Fruit fly (Drosophila melanogaster) whole organism, prepupa: ENCODE results near the gene DCTN6-p27.
A peak's percentile ranks its signal among the peaks of the same experiment; 100 is the strongest.

ENCODE experiments used
- CG10631 ChIP-seq: fragments of 200-800 bp; sonication (Bioruptor generic); optimal IDR thresholded peaks from 2 replicates; lab custom pipeline; 2016; ENCODE audit warnings: missing biosample characterization, missing genetic modification characterization
- CG10669 ChIP-seq: fragments of 200-800 bp; sonication (Bioruptor generic); optimal IDR thresholded peaks from 3 replicates; lab custom pipeline; 2018; ENCODE audit warnings: missing biosample characterization, mild to moderate bottlenecking, missing genetic modification characterization, moderate library complexity
- CG11294 ChIP-seq: fragments of 200-800 bp; sonication (Bioruptor generic); IDR thresholded peaks from 2 replicates; pipeline ENCODE4 v1.3.6; 2022; ENCODE audit warnings: missing biosample characterization, missing genetic modification characterization
- CG11762 ChIP-seq: fragments of 200-800 bp; sonication (Bioruptor generic); optimal IDR thresholded peaks from 3 replicates; lab custom pipeline; 2016; ENCODE audit warnings: missing biosample characterization, missing genetic modification characterization; ENCODE audit not compliant: insufficient read depth
- CG11902 ChIP-seq: fragments of 200-800 bp; sonication (Bioruptor generic); optimal IDR thresholded peaks from 3 replicates; lab custom pipeline; 2016; ENCODE audit warnings: missing biosample characterization, missing genetic modification characterization
- CG1621 ChIP-seq: fragments of 200-800 bp; sonication (Bioruptor generic); optimal IDR thresholded peaks from 3 replicates; lab custom pipeline; 2018; ENCODE audit warnings: missing biosample characterization, mild to moderate bottlenecking, missing genetic modification characterization
- CG16779 ChIP-seq: fragments of 200-800 bp; sonication (Bioruptor generic); optimal IDR thresholded peaks from 3 replicates; lab custom pipeline; 2017; ENCODE audit warnings: missing biosample characterization, mild to moderate bottlenecking, missing genetic modification characterization
- CG3032 ChIP-seq: fragments of 200-800 bp; optimal IDR thresholded peaks from 2 replicates; lab custom pipeline; 2019; ENCODE audit warnings: missing biosample characterization, mild to moderate bottlenecking, missing genetic modification characterization, moderate library complexity
- CG32006 ChIP-seq: fragments of 200-800 bp; sonication (Bioruptor generic); optimal IDR thresholded peaks from 3 replicates; lab custom pipeline; 2017; ENCODE audit warnings: missing biosample characterization, mild to moderate bottlenecking, missing genetic modification characterization
- CG34406 ChIP-seq: fragments of 200-800 bp; sonication (Bioruptor generic); optimal IDR thresholded peaks from 3 replicates; lab custom pipeline; 2016; ENCODE audit warnings: missing biosample characterization, missing genetic modification characterization
- CG3919 ChIP-seq: fragments of 200-800 bp; sonication (Bioruptor generic); optimal IDR thresholded peaks from 3 replicates; lab custom pipeline; 2016; ENCODE audit warnings: missing biosample characterization, missing genetic modification characterization
- CG4318 ChIP-seq: fragments of 200-800 bp; sonication (Bioruptor generic); optimal IDR thresholded peaks from 3 replicates; lab custom pipeline; 2017; ENCODE audit warnings: missing biosample characterization, mild to moderate bottlenecking, missing genetic modification characterization
- CG6163 ChIP-seq: fragments of 200-800 bp; sonication (Bioruptor generic); IDR thresholded peaks from 3 replicates; pipeline ENCODE4 v1.3.6; 2022; ENCODE audit warnings: missing biosample characterization, missing genetic modification characterization
- CG6276 ChIP-seq: fragments of 200-800 bp; sonication (Bioruptor generic); optimal IDR thresholded peaks from 2 replicates; lab custom pipeline; 2017; ENCODE audit warnings: missing biosample characterization, mild to moderate bottlenecking, missing genetic modification characterization
- CG6792 ChIP-seq: fragments of 200-800 bp; sonication (Bioruptor generic); optimal IDR thresholded peaks from 3 replicates; lab custom pipeline; 2016; ENCODE audit warnings: missing biosample characterization, missing genetic modification characterization
- CG6854 ChIP-seq: fragments of 200-800 bp; sonication (Bioruptor generic); optimal IDR thresholded peaks from 2 replicates; lab custom pipeline; 2017; ENCODE audit warnings: missing biosample characterization, mild to moderate bottlenecking, missing genetic modification characterization
- CG7368 ChIP-seq: fragments of 200-800 bp; sonication (Bioruptor generic); optimal IDR thresholded peaks from 3 replicates; lab custom pipeline; 2016; ENCODE audit warnings: missing biosample characterization, missing genetic modification characterization
- CG8119 ChIP-seq: fragments of 200-800 bp; sonication (Bioruptor generic); IDR thresholded peaks from 3 replicates; pipeline ENCODE4 v1.3.6; 2022; ENCODE audit warnings: missing biosample characterization, missing genetic modification characterization
- CG8319 ChIP-seq: fragments of 200-800 bp; sonication (Bioruptor generic); optimal IDR thresholded peaks from 3 replicates; lab custom pipeline; 2016; ENCODE audit warnings: missing biosample characterization, missing genetic modification characterization
- CG8632 ChIP-seq: fragments of 200-800 bp; sonication (Bioruptor generic); optimal IDR thresholded peaks from 3 replicates; lab custom pipeline; 2016; ENCODE audit warnings: missing biosample characterization, missing genetic modification characterization
- CG9139 ChIP-seq: fragments of 200-800 bp; sonication (Bioruptor generic); optimal IDR thresholded peaks from 3 replicates; lab custom pipeline; 2017; ENCODE audit warnings: missing biosample characterization, mild to moderate bottlenecking, missing genetic modification characterization
- Eip75B ChIP-seq: fragments of 200-800 bp; sonication (Bioruptor generic); optimal IDR thresholded peaks from 3 replicates; lab custom pipeline; 2016; ENCODE audit warnings: missing biosample characterization, missing genetic modification characterization
- Eip78C ChIP-seq: fragments of 200-800 bp; sonication (Bioruptor generic); peaks from one replicate; lab custom pipeline; 2016; ENCODE audit warnings: missing biosample characterization, missing genetic modification characterization
- Eip93F ChIP-seq: fragments of 200-800 bp; sonication (Bioruptor generic); optimal IDR thresholded peaks from 2 replicates; lab custom pipeline; 2016; ENCODE audit warnings: missing biosample characterization, mild to moderate bottlenecking, missing genetic modification characterization
- Ets21C ChIP-seq: fragments of 200-800 bp; sonication (Bioruptor generic); optimal IDR thresholded peaks from 3 replicates; lab custom pipeline; 2016; ENCODE audit warnings: missing biosample characterization, missing genetic modification characterization
- Ets96B ChIP-seq: fragments of 200-800 bp; optimal IDR thresholded peaks from 2 replicates; lab custom pipeline; 2019; ENCODE audit warnings: missing biosample characterization, mild to moderate bottlenecking, missing genetic modification characterization, moderate library complexity
- Gug ChIP-seq: fragments of 200-800 bp; sonication (Bioruptor generic); IDR thresholded peaks from 2 replicates; pipeline ENCODE4 v1.3.6; 2022; ENCODE audit warnings: missing biosample characterization, missing genetic modification characterization
- Hr38 ChIP-seq: sonication (Bioruptor generic); optimal IDR thresholded peaks from 2 replicates; lab custom pipeline; 2016; ENCODE audit warnings: missing biosample characterization, missing genetic modification characterization
- Hr39 ChIP-seq: fragments of 200-800 bp; sonication (Bioruptor generic); optimal IDR thresholded peaks from 2 replicates; lab custom pipeline; 2016; ENCODE audit warnings: missing biosample characterization, missing genetic modification characterization
- Hr4 ChIP-seq: fragments of 200-800 bp; sonication (Bioruptor generic); optimal IDR thresholded peaks from 3 replicates; lab custom pipeline; 2016; ENCODE audit warnings: missing biosample characterization, missing genetic modification characterization
- Lpt ChIP-seq: fragments of 200-800 bp; sonication (Bioruptor generic); optimal IDR thresholded peaks from 3 replicates; lab custom pipeline; 2016; ENCODE audit warnings: missing biosample characterization, missing genetic modification characterization
- Met ChIP-seq: fragments of 200-800 bp; sonication (Bioruptor generic); optimal IDR thresholded peaks from 3 replicates; lab custom pipeline; 2016; ENCODE audit warnings: missing biosample characterization, missing genetic modification characterization
- OdsH ChIP-seq: fragments of 200-800 bp; sonication (Bioruptor generic); optimal IDR thresholded peaks from 3 replicates; lab custom pipeline; 2016; ENCODE audit warnings: missing biosample characterization, missing genetic modification characterization
- Smox ChIP-seq: fragments of 200-800 bp; sonication (Bioruptor generic); optimal IDR thresholded peaks from 3 replicates; lab custom pipeline; 2016; ENCODE audit warnings: missing biosample characterization, missing genetic modification characterization
- Sox102F ChIP-seq: fragments of 200-800 bp; sonication (Bioruptor generic); optimal IDR thresholded peaks from 2 replicates; lab custom pipeline; 2016; ENCODE audit warnings: missing biosample characterization, mild to moderate bottlenecking, missing genetic modification characterization
- Sox14 ChIP-seq: fragments of 200-800 bp; sonication (Bioruptor generic); optimal IDR thresholded peaks from 3 replicates; lab custom pipeline; 2016; ENCODE audit warnings: missing biosample characterization, missing genetic modification characterization
- acj6 ChIP-seq: fragments of 200-800 bp; sonication (Bioruptor generic); optimal IDR thresholded peaks from 3 replicates; lab custom pipeline; 2016; ENCODE audit warnings: missing biosample characterization, missing genetic modification characterization
- cyc ChIP-seq: fragments of 200-800 bp; sonication (Bioruptor generic); optimal IDR thresholded peaks from 3 replicates; lab custom pipeline; 2016; ENCODE audit warnings: missing biosample characterization, missing genetic modification characterization
- dac ChIP-seq: fragments of 200-800 bp; sonication (Bioruptor generic); optimal IDR thresholded peaks from 2 replicates; lab custom pipeline; 2017; ENCODE audit warnings: missing biosample characterization, mild to moderate bottlenecking, missing genetic modification characterization
- dsx ChIP-seq: fragments of 200-800 bp; optimal IDR thresholded peaks from 3 replicates; lab custom pipeline; 2019; ENCODE audit warnings: missing biosample characterization, mild to moderate bottlenecking, missing genetic modification characterization, moderate library complexity; ENCODE audit not compliant: poor library complexity, severe bottlenecking
- eg ChIP-seq: fragments of 200-800 bp; sonication (Bioruptor generic); IDR thresholded peaks from 3 replicates; pipeline ENCODE4 v1.3.6; 2022; ENCODE audit warnings: missing biosample characterization, missing genetic modification characterization
- esn ChIP-seq: fragments of 200-800 bp; sonication (Bioruptor generic); optimal IDR thresholded peaks from 2 replicates; lab custom pipeline; 2016; ENCODE audit warnings: missing biosample characterization, mild to moderate bottlenecking, missing genetic modification characterization, moderate library complexity
- fd59A ChIP-seq: fragments of 200-800 bp; sonication (Bioruptor generic); optimal IDR thresholded peaks from 2 replicates; lab custom pipeline; 2017; ENCODE audit warnings: missing biosample characterization, mild to moderate bottlenecking, missing genetic modification characterization, missing genetic modification reagents
- fd85E ChIP-seq: fragments of 200-800 bp; sonication (Bioruptor generic); optimal IDR thresholded peaks from 3 replicates; lab custom pipeline; 2016; ENCODE audit warnings: missing biosample characterization, missing genetic modification characterization
- fkh ChIP-seq: fragments of 200-800 bp; sonication (Bioruptor generic); optimal IDR thresholded peaks from 3 replicates; lab custom pipeline; 2017; ENCODE audit warnings: missing biosample characterization, mild to moderate bottlenecking, missing genetic modification characterization, moderate library complexity
- lz ChIP-seq: fragments of 200-800 bp; sonication (Bioruptor generic); optimal IDR thresholded peaks from 3 replicates; lab custom pipeline; 2016; ENCODE audit warnings: missing biosample characterization, missing genetic modification characterization
- net ChIP-seq: fragments of 200-800 bp; sonication (Bioruptor generic); optimal IDR thresholded peaks from 3 replicates; lab custom pipeline; 2016; ENCODE audit warnings: missing biosample characterization, missing genetic modification characterization
- pdm3 ChIP-seq: fragments of 200-800 bp; sonication (Bioruptor generic); optimal IDR thresholded peaks from 3 replicates; lab custom pipeline; 2016; ENCODE audit warnings: missing biosample characterization, missing genetic modification characterization
- salr ChIP-seq, 2 experiments: fragments of 200-800 bp; sonication (Bioruptor generic); optimal IDR thresholded peaks; 3 replicates each; lab custom pipeline; 2016 to 2018; ENCODE audit warnings: missing biosample characterization in 2 of 2, missing genetic modification characterization in 2 of 2, mild to moderate bottlenecking in 1 of 2
- spab ChIP-seq: fragments of 200-800 bp; sonication (Bioruptor generic); optimal IDR thresholded peaks from 2 replicates; lab custom pipeline; 2017; ENCODE audit warnings: missing biosample characterization, mild to moderate bottlenecking, missing genetic modification characterization, missing genetic modification reagents
- svp ChIP-seq: fragments of 200-800 bp; sonication (Bioruptor generic); peaks from one replicate; lab custom pipeline; 2016; ENCODE audit warnings: missing biosample characterization, missing genetic modification characterization
- topi ChIP-seq: fragments of 200-800 bp; sonication (Bioruptor generic); optimal IDR thresholded peaks from 3 replicates; lab custom pipeline; 2016; ENCODE audit warnings: missing biosample characterization, missing genetic modification characterization
- vri ChIP-seq: fragments of 200-800 bp; sonication (Bioruptor generic); optimal IDR thresholded peaks from 3 replicates; lab custom pipeline; 2016; ENCODE audit warnings: missing biosample characterization, mild to moderate bottlenecking, missing genetic modification characterization

Gene DCTN6-p27

DNA sequence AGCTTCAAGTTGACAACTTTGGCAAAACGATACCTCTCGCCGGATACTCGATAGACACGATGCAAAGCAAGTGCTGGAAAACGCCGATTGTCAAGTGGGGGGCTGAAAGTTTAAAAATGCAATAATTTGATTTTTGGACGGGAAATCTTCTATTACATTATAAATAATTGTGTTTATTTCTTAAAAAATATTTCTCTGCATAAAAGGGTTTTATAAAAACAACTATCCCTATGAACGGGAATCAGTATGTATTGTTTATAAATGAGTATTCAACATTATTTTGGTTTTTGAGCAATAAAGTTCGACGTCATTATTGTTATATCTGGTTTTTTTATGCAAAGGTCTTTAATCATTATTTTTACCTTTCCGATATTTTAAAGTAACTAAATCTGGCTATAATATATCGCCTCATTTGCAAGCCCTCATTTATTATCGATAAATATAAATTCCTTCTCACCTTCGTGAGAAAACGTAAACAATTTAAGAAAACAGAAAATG lies at the start of gene DCTN6-p27, which contains the start of gene AsnRS:
DCTN6-p27 (plus strand) TSS at position 419 of the 498 bp plus-strand sequence.
AsnRS (minus strand) TSS at position 50 of the 498 bp plus-strand sequence.
- TF ChIP-seq Hr39 (GFP tag; lab: Kevin White, UChicago) (peak; percentile 70), CG34406 (GFP tag; lab: Kevin White, UChicago) (peak; percentile 58), svp (GFP tag; lab: Kevin White, UChicago) (no peak), acj6 (GFP tag; lab: Kevin White, UChicago) (peak; percentile 74), Met (GFP tag; lab: Kevin White, UChicago) (no peak), spab (GFP tag; lab: Kevin White, UChicago) (no peak), CG11762 (GFP tag; lab: Kevin White, UChicago) (no peak), vri (no peak), Gug (GFP tag; lab: Robert Waterston, UW) (no peak), CG8319 (GFP tag; lab: Kevin White, UChicago) (no peak), CG6163 (peak; percentile 61; the same call in 2 of the 3 replicates), CG8119 (GFP tag; lab: Robert Waterston, UW) (no peak), CG6854 (peak; percentile 36), dsx (GFP tag; lab: Kevin White, UChicago) (no peak), CG32006 (GFP tag; lab: Kevin White, UChicago) (peak; percentile 46), fd59A (GFP tag; lab: Kevin White, UChicago) (no peak), Sox14 (peak; percentile 18), fd85E (GFP tag; lab: Kevin White, UChicago) (no peak), salr (GFP tag; optimal IDR thresholded peaks at IDR 0.05; lab: Kevin White, UChicago) (peak in 1 of 2 experiments; percentile 23), CG8632 (GFP tag; lab: Kevin White, UChicago) (peak; percentile 53), eg (peak; percentile 65; the same call in 2 of the 3 replicates), CG6276 (GFP tag; lab: Kevin White, UChicago) (no peak), CG10669 (GFP tag; lab: Kevin White, UChicago) (no peak), Hr38 (GFP tag; lab: Kevin White, UChicago) (no peak), Eip75B (GFP tag; lab: Kevin White, UChicago) (no peak), Eip78C (GFP tag; lab: Kevin White, UChicago) (peak; percentile 71), Hr4 (no peak), OdsH (no peak), CG11294 (GFP tag; lab: Robert Waterston, UW) (no peak; the same call in 1 of the 2 replicates), Lpt (no peak), esn (GFP tag; lab: Kevin White, UChicago) (peak; percentile 80), CG16779 (no peak), topi (peak; percentile 33), Ets96B (tag; lab: Kevin White, UChicago) (peak; percentile 25), Sox102F (GFP tag; lab: Kevin White, UChicago) (no peak), CG7368 (GFP tag; lab: Kevin White, UChicago) (peak; percentile 11), fkh (GFP tag; lab: Kevin White, UChicago) (peak; percentile 60), CG11902 (GFP tag; lab: Kevin White, UChicago) (peak; percentile 54), Ets21C (GFP tag; lab: Kevin White, UChicago) (no peak), cyc (GFP tag; lab: Kevin White, UChicago) (peak; percentile 69), CG10631 (peak; percentile 67), lz (peak; percentile 76), Eip93F (GFP tag; lab: Kevin White, UChicago) (peak; percentile 27), CG6792 (GFP tag; lab: Kevin White, UChicago) (peak; percentile 75), CG9139 (GFP tag; lab: Kevin White, UChicago) (no peak), dac (GFP tag; lab: Kevin White, UChicago) (peak; percentile 31), CG3919 (no peak), CG4318 (no peak), Smox (no peak), net (GFP tag; lab: Kevin White, UChicago) (no peak), pdm3 (GFP tag; lab: Kevin White, UChicago) (peak; percentile 3), CG3032 (peak; percentile 43), CG1621 (tag; lab: Kevin White, UChicago) (peak; percentile 49)
